Worm (Caenorhabditis elegans): ENCODE data around the gene lin-7.

The lin-7 gene

ce11 chrII:14365182-14365751, 16.1 kb upstream of the lin-7 start, which contains the start of gene imb-2 (continued):
- TF ChIP-seq mab-9 (GFP tag; IDR thresholded peaks at IDR 0.05) (no peak), ceh-88 (GFP tag; IDR thresholded peaks at IDR 0.05) (no peak), lsy-2 (tag; optimal IDR thresholded peaks at IDR 0.05) (peak; percentile 61 to 86), ets-5 (GFP tag; IDR thresholded peaks at IDR 0.05) (no peak), lin-14 (GFP tag; optimal IDR thresholded peaks at IDR 0.05) (peak; percentile 75), nhr-85 (tag) (peak; percentile 19), nhr-90 (tag; optimal IDR thresholded peaks at IDR 0.05; ENCODE audit: poor library complexity) (no peak), aly-2 (tag; optimal IDR thresholded peaks at IDR 0.05) (no peak), nhr-11 (tag; optimal IDR thresholded peaks at IDR 0.05) (no peak), fkh-4 (tag; optimal IDR thresholded peaks at IDR 0.05; ENCODE audit: borderline replicate concordance) (no peak), ceh-82 (tag; optimal IDR thresholded peaks at IDR 0.05) (peak in 1 of 3 experiments; percentile 62), dsc-1 (tag; optimal IDR thresholded peaks at IDR 0.05) (peak; percentile 34), fkh-10 (GFP tag; optimal IDR thresholded peaks at IDR 0.05) (peak; percentile 5), hlh-4 (tag; optimal IDR thresholded peaks at IDR 0.05) (no peak), snpc-4 (tag; optimal IDR thresholded peaks at IDR 0.05) (peak; percentile 34), nhr-76 (tag; optimal IDR thresholded peaks at IDR 0.05) (no peak), ceh-90 (tag; optimal IDR thresholded peaks at IDR 0.05) (no peak), nhr-20 (tag; optimal IDR thresholded peaks at IDR 0.05) (peak; percentile 30), egl-13 (tag; optimal IDR thresholded peaks at IDR 0.05) (no peak), unc-62 (GFP tag; optimal IDR thresholded peaks at IDR 0.05) (no peak), zip-4 (GFP tag; optimal IDR thresholded peaks at IDR 0.05) (no peak), fos-1 (tag; optimal IDR thresholded peaks at IDR 0.05) (no peak), pax-3 (tag; optimal IDR thresholded peaks at IDR 0.05) (no peak), alr-1 (tag; optimal IDR thresholded peaks at IDR 0.05; ENCODE audit: borderline replicate concordance) (no peak), elt-2 (tag; optimal IDR thresholded peaks at IDR 0.05) (no peak), mep-1 (tag; optimal IDR thresholded peaks at IDR 0.05) (no peak), nhr-84 (tag; optimal IDR thresholded peaks at IDR 0.05) (no peak), lin-15B (tag; optimal IDR thresholded peaks at IDR 0.05) (peak; percentile 58), xbp-1 (tag; optimal IDR thresholded peaks at IDR 0.05) (peak; percentile 9), nhr-237 (tag; optimal IDR thresholded peaks at IDR 0.05) (no peak), F16B12.6 (tag; optimal IDR thresholded peaks at IDR 0.05) (peak; percentile 51), hpl-2 (GFP tag; optimal IDR thresholded peaks at IDR 0.05) (no peak), pqm-1 (tag; optimal IDR thresholded peaks at IDR 0.05) (no peak), lin-13 (GFP tag; optimal IDR thresholded peaks at IDR 0.05) (peak; percentile 49), rnt-1 (tag; optimal IDR thresholded peaks at IDR 0.05) (peak; percentile 32), nhr-71 (tag; optimal IDR thresholded peaks at IDR 0.05) (peak; percentile 73), lir-3 (tag; optimal IDR thresholded peaks at IDR 0.05; ENCODE audit: poor library complexity) (no peak), dpl-1 (GFP tag; optimal IDR thresholded peaks at IDR 0.05) (peak; percentile 60 to 83 (median 72)), pag-3 (tag; optimal IDR thresholded peaks at IDR 0.05; ENCODE audit: borderline replicate concordance, insufficient read depth) (no peak), isw-1 (GFP tag; IDR thresholded peaks at IDR 0.05) (peak; percentile 9; the same call in 1 of the 2 replicates), C04F5.9 (tag; optimal IDR thresholded peaks at IDR 0.05) (no peak), elt-3 (tag; optimal IDR thresholded peaks at IDR 0.05) (no peak), blmp-1 (tag; optimal IDR thresholded peaks at IDR 0.05) (no peak), mef-2 (tag; optimal IDR thresholded peaks at IDR 0.05) (no peak), efl-1 (optimal IDR thresholded peaks at IDR 0.05) (peak; percentile 73 to 77), efl-1 (GFP tag; optimal IDR thresholded peaks at IDR 0.05 in 1 of 2) (peak; percentile 74 to 96)
